Fruit fly (Drosophila melanogaster): ENCODE data around the gene rgn.

dm6 chr3L:21398156-21398555 is 15.9 kb downstream of the rgn start:
- TF ChIP-seq CG6276 (GFP tag; optimal IDR thresholded peaks at IDR 0.05) (no peak), CG6854 (GFP tag; optimal IDR thresholded peaks at IDR 0.05) (no peak), topi (GFP tag; optimal IDR thresholded peaks at IDR 0.05) (no peak), Smox (GFP tag; optimal IDR thresholded peaks at IDR 0.05) (no peak), Ets96B (tag; optimal IDR thresholded peaks at IDR 0.05) (no peak), CG16779 (tag; optimal IDR thresholded peaks at IDR 0.05) (no peak), OdsH (GFP tag; optimal IDR thresholded peaks at IDR 0.05) (no peak), CG8119 (GFP tag; IDR thresholded peaks at IDR 0.05) (no peak)

Data from whole organism, prepupa.